Worm (Caenorhabditis elegans) whole organism, mixed stage, embryonic: ENCODE results near the gene T25D1.3.

Experiments
- M03D4.4 ChIP-seq: sonication (generic microtip); optimal IDR thresholded peaks from 2 replicates; lab custom pipeline; 2017; ENCODE audit warnings: mild to moderate bottlenecking, missing genetic modification characterization, missing compliant biosample characterization
- blmp-1 ChIP-seq: fragments of 150-350 bp; optimal IDR thresholded peaks from 2 replicates; lab custom pipeline; 2014; ENCODE audit warnings: missing biosample characterization, missing genetic modification characterization
- cnd-1 ChIP-seq: fragments of 200-800 bp; sonication (Bioruptor generic); optimal IDR thresholded peaks from 2 replicates; lab custom pipeline; 2018; ENCODE audit warnings: mild to moderate bottlenecking, missing genetic modification characterization, missing compliant biosample characterization
- lin-13 ChIP-seq: fragments of 150-350 bp; optimal IDR thresholded peaks from 2 replicates; lab custom pipeline; 2014; ENCODE audit warnings: missing biosample characterization, missing genetic modification characterization
- mep-1 ChIP-seq: fragments of 150-350 bp; optimal IDR thresholded peaks from 2 replicates; lab custom pipeline; 2017; ENCODE audit warnings: missing biosample characterization, missing genetic modification reagents, missing genetic modification characterization, inconsistent platforms
- nhr-28 ChIP-seq: fragments of 150-350 bp; optimal IDR thresholded peaks from 2 replicates; lab custom pipeline; 2014; ENCODE audit warnings: missing biosample characterization, missing genetic modification characterization
- nhr-76 ChIP-seq: sonication (generic microtip); optimal IDR thresholded peaks from 2 replicates; lab custom pipeline; 2017; ENCODE audit warnings: missing biosample characterization, missing genetic modification characterization
- unc-62 ChIP-seq: fragments of 150-350 bp; optimal IDR thresholded peaks from 2 replicates; lab custom pipeline; 2014; ENCODE audit warnings: missing biosample characterization, missing genetic modification reagents, missing genetic modification characterization

DNA sequence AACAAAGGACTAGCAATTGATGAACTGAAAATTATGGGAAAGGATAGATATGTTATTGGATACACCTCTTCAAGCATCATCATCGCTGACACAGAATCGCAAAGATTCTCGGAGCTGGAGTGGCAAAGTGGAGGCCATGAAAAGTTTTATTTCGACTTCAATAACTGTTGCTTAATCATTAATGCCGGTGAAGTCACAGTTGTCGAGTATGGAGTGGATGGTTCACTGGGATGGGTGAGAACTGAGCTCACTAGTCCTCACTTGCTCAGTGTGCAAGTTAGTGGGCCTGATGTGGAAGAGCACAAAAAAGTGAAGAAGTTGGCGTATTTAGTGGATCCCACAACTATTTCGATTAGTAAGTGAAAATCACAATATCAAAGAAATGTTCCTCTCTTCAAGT is 38.4 kb downstream of the T25D1.3 start:
- TF ChIP-seq mep-1 (tag; lab: Kevin White, UChicago) (no peak), M03D4.4 (tag; lab: Kevin White, UChicago) (no peak), unc-62 (GFP tag; lab: Kevin White, UChicago) (no peak), nhr-76 (no peak), blmp-1 (no peak), lin-13 (tag; lab: Kevin White, UChicago) (no peak), nhr-28 (tag; lab: Kevin White, UChicago) (no peak), cnd-1 (tag; lab: Kevin White, UChicago) (no peak)
